Fruit fly (Drosophila melanogaster) whole organism, prepupa: ENCODE measurements around the gene Hs3st-B.

Experiments
- CG10631 ChIP-seq: fragments of 200-800 bp; sonication (Bioruptor generic); optimal IDR thresholded peaks from 2 replicates; lab custom pipeline; 2016; ENCODE audit warnings: missing biosample characterization, missing genetic modification characterization
- CG11294 ChIP-seq: fragments of 200-800 bp; sonication (Bioruptor generic); IDR thresholded peaks from 2 replicates; pipeline ENCODE4 v1.3.6; 2022; ENCODE audit warnings: missing biosample characterization, missing genetic modification characterization
- CG11762 ChIP-seq: fragments of 200-800 bp; sonication (Bioruptor generic); optimal IDR thresholded peaks from 3 replicates; lab custom pipeline; 2016; ENCODE audit warnings: missing biosample characterization, missing genetic modification characterization; ENCODE audit not compliant: insufficient read depth
- CG11902 ChIP-seq: fragments of 200-800 bp; sonication (Bioruptor generic); optimal IDR thresholded peaks from 3 replicates; lab custom pipeline; 2016; ENCODE audit warnings: missing biosample characterization, missing genetic modification characterization
- CG15336 ChIP-seq: fragments of 200-800 bp; sonication (Bioruptor generic); IDR thresholded peaks from 2 replicates; pipeline ENCODE4 v1.3.6; 2022; ENCODE audit warnings: missing biosample characterization, missing genetic modification characterization
- CG3032 ChIP-seq: fragments of 200-800 bp; optimal IDR thresholded peaks from 2 replicates; lab custom pipeline; 2019; ENCODE audit warnings: missing biosample characterization, mild to moderate bottlenecking, missing genetic modification characterization, moderate library complexity
- CG31627 ChIP-seq: fragments of 200-800 bp; sonication (Bioruptor generic); optimal IDR thresholded peaks from 3 replicates; lab custom pipeline; 2016; ENCODE audit warnings: missing biosample characterization, missing genetic modification characterization
- CG32006 ChIP-seq: fragments of 200-800 bp; sonication (Bioruptor generic); optimal IDR thresholded peaks from 3 replicates; lab custom pipeline; 2017; ENCODE audit warnings: missing biosample characterization, mild to moderate bottlenecking, missing genetic modification characterization
- CG34406 ChIP-seq: fragments of 200-800 bp; sonication (Bioruptor generic); optimal IDR thresholded peaks from 3 replicates; lab custom pipeline; 2016; ENCODE audit warnings: missing biosample characterization, missing genetic modification characterization
- CG3919 ChIP-seq: fragments of 200-800 bp; sonication (Bioruptor generic); optimal IDR thresholded peaks from 3 replicates; lab custom pipeline; 2016; ENCODE audit warnings: missing biosample characterization, missing genetic modification characterization
- CG6163 ChIP-seq: fragments of 200-800 bp; sonication (Bioruptor generic); IDR thresholded peaks from 3 replicates; pipeline ENCODE4 v1.3.6; 2022; ENCODE audit warnings: missing biosample characterization, missing genetic modification characterization
- CG6276 ChIP-seq: fragments of 200-800 bp; sonication (Bioruptor generic); optimal IDR thresholded peaks from 2 replicates; lab custom pipeline; 2017; ENCODE audit warnings: missing biosample characterization, mild to moderate bottlenecking, missing genetic modification characterization
- CG6792 ChIP-seq: fragments of 200-800 bp; sonication (Bioruptor generic); optimal IDR thresholded peaks from 3 replicates; lab custom pipeline; 2016; ENCODE audit warnings: missing biosample characterization, missing genetic modification characterization
- CG6808 ChIP-seq: fragments of 200-800 bp; sonication (Bioruptor generic); optimal IDR thresholded peaks from 3 replicates; lab custom pipeline; 2017; ENCODE audit warnings: missing biosample characterization, missing genetic modification characterization, mild to moderate bottlenecking, moderate library complexity, missing genetic modification reagents
- CG8119 ChIP-seq: fragments of 200-800 bp; sonication (Bioruptor generic); IDR thresholded peaks from 3 replicates; pipeline ENCODE4 v1.3.6; 2022; ENCODE audit warnings: missing biosample characterization, missing genetic modification characterization
- CG8632 ChIP-seq: fragments of 200-800 bp; sonication (Bioruptor generic); optimal IDR thresholded peaks from 3 replicates; lab custom pipeline; 2016; ENCODE audit warnings: missing biosample characterization, missing genetic modification characterization
- Eip75B ChIP-seq: fragments of 200-800 bp; sonication (Bioruptor generic); optimal IDR thresholded peaks from 3 replicates; lab custom pipeline; 2016; ENCODE audit warnings: missing biosample characterization, missing genetic modification characterization
- Eip78C ChIP-seq: fragments of 200-800 bp; sonication (Bioruptor generic); peaks from one replicate; lab custom pipeline; 2016; ENCODE audit warnings: missing biosample characterization, missing genetic modification characterization
- Eip93F ChIP-seq: fragments of 200-800 bp; sonication (Bioruptor generic); optimal IDR thresholded peaks from 2 replicates; lab custom pipeline; 2016; ENCODE audit warnings: missing biosample characterization, mild to moderate bottlenecking, missing genetic modification characterization
- Ets96B ChIP-seq: fragments of 200-800 bp; optimal IDR thresholded peaks from 2 replicates; lab custom pipeline; 2019; ENCODE audit warnings: missing biosample characterization, mild to moderate bottlenecking, missing genetic modification characterization, moderate library complexity
- Gug ChIP-seq: fragments of 200-800 bp; sonication (Bioruptor generic); IDR thresholded peaks from 2 replicates; pipeline ENCODE4 v1.3.6; 2022; ENCODE audit warnings: missing biosample characterization, missing genetic modification characterization
- Hr39 ChIP-seq: fragments of 200-800 bp; sonication (Bioruptor generic); optimal IDR thresholded peaks from 2 replicates; lab custom pipeline; 2016; ENCODE audit warnings: missing biosample characterization, missing genetic modification characterization
- Hr4 ChIP-seq: fragments of 200-800 bp; sonication (Bioruptor generic); optimal IDR thresholded peaks from 3 replicates; lab custom pipeline; 2016; ENCODE audit warnings: missing biosample characterization, missing genetic modification characterization
- OdsH ChIP-seq: fragments of 200-800 bp; sonication (Bioruptor generic); optimal IDR thresholded peaks from 3 replicates; lab custom pipeline; 2016; ENCODE audit warnings: missing biosample characterization, missing genetic modification characterization
- Smox ChIP-seq: fragments of 200-800 bp; sonication (Bioruptor generic); optimal IDR thresholded peaks from 3 replicates; lab custom pipeline; 2016; ENCODE audit warnings: missing biosample characterization, missing genetic modification characterization
- Sox102F ChIP-seq: fragments of 200-800 bp; sonication (Bioruptor generic); optimal IDR thresholded peaks from 2 replicates; lab custom pipeline; 2016; ENCODE audit warnings: missing biosample characterization, mild to moderate bottlenecking, missing genetic modification characterization
- Sox14 ChIP-seq: fragments of 200-800 bp; sonication (Bioruptor generic); optimal IDR thresholded peaks from 3 replicates; lab custom pipeline; 2016; ENCODE audit warnings: missing biosample characterization, missing genetic modification characterization
- Sox15 ChIP-seq: fragments of 200-800 bp; sonication (Bioruptor generic); optimal IDR thresholded peaks from 3 replicates; lab custom pipeline; 2016; ENCODE audit warnings: missing biosample characterization, missing genetic modification characterization
- achi ChIP-seq: fragments of 200-800 bp; sonication (Bioruptor generic); optimal IDR thresholded peaks from 3 replicates; lab custom pipeline; 2016; ENCODE audit warnings: missing biosample characterization, missing genetic modification characterization
- acj6 ChIP-seq: fragments of 200-800 bp; sonication (Bioruptor generic); optimal IDR thresholded peaks from 3 replicates; lab custom pipeline; 2016; ENCODE audit warnings: missing biosample characterization, missing genetic modification characterization
- cyc ChIP-seq: fragments of 200-800 bp; sonication (Bioruptor generic); optimal IDR thresholded peaks from 3 replicates; lab custom pipeline; 2016; ENCODE audit warnings: missing biosample characterization, missing genetic modification characterization
- dac ChIP-seq: fragments of 200-800 bp; sonication (Bioruptor generic); optimal IDR thresholded peaks from 2 replicates; lab custom pipeline; 2017; ENCODE audit warnings: missing biosample characterization, mild to moderate bottlenecking, missing genetic modification characterization
- dsx ChIP-seq: fragments of 200-800 bp; optimal IDR thresholded peaks from 3 replicates; lab custom pipeline; 2019; ENCODE audit warnings: missing biosample characterization, mild to moderate bottlenecking, missing genetic modification characterization, moderate library complexity; ENCODE audit not compliant: poor library complexity, severe bottlenecking
- eg ChIP-seq: fragments of 200-800 bp; sonication (Bioruptor generic); IDR thresholded peaks from 3 replicates; pipeline ENCODE4 v1.3.6; 2022; ENCODE audit warnings: missing biosample characterization, missing genetic modification characterization
- esn ChIP-seq: fragments of 200-800 bp; sonication (Bioruptor generic); optimal IDR thresholded peaks from 2 replicates; lab custom pipeline; 2016; ENCODE audit warnings: missing biosample characterization, mild to moderate bottlenecking, missing genetic modification characterization, moderate library complexity
- fd59A ChIP-seq: fragments of 200-800 bp; sonication (Bioruptor generic); optimal IDR thresholded peaks from 2 replicates; lab custom pipeline; 2017; ENCODE audit warnings: missing biosample characterization, mild to moderate bottlenecking, missing genetic modification characterization, missing genetic modification reagents
- fd85E ChIP-seq: fragments of 200-800 bp; sonication (Bioruptor generic); optimal IDR thresholded peaks from 3 replicates; lab custom pipeline; 2016; ENCODE audit warnings: missing biosample characterization, missing genetic modification characterization
- fkh ChIP-seq: fragments of 200-800 bp; sonication (Bioruptor generic); optimal IDR thresholded peaks from 3 replicates; lab custom pipeline; 2017; ENCODE audit warnings: missing biosample characterization, mild to moderate bottlenecking, missing genetic modification characterization, moderate library complexity
- lz ChIP-seq: fragments of 200-800 bp; sonication (Bioruptor generic); optimal IDR thresholded peaks from 3 replicates; lab custom pipeline; 2016; ENCODE audit warnings: missing biosample characterization, missing genetic modification characterization
- net ChIP-seq: fragments of 200-800 bp; sonication (Bioruptor generic); optimal IDR thresholded peaks from 3 replicates; lab custom pipeline; 2016; ENCODE audit warnings: missing biosample characterization, missing genetic modification characterization
- pdm3 ChIP-seq: fragments of 200-800 bp; sonication (Bioruptor generic); optimal IDR thresholded peaks from 3 replicates; lab custom pipeline; 2016; ENCODE audit warnings: missing biosample characterization, missing genetic modification characterization
- salr ChIP-seq, 2 experiments: fragments of 200-800 bp; sonication (Bioruptor generic); optimal IDR thresholded peaks; 3 replicates each; lab custom pipeline; 2016 to 2018; ENCODE audit warnings: missing biosample characterization in 2 of 2, missing genetic modification characterization in 2 of 2, mild to moderate bottlenecking in 1 of 2
- topi ChIP-seq: fragments of 200-800 bp; sonication (Bioruptor generic); optimal IDR thresholded peaks from 3 replicates; lab custom pipeline; 2016; ENCODE audit warnings: missing biosample characterization, missing genetic modification characterization
- vri ChIP-seq: fragments of 200-800 bp; sonication (Bioruptor generic); optimal IDR thresholded peaks from 3 replicates; lab custom pipeline; 2016; ENCODE audit warnings: missing biosample characterization, mild to moderate bottlenecking, missing genetic modification characterization

The Hs3st-B gene

DNA sequence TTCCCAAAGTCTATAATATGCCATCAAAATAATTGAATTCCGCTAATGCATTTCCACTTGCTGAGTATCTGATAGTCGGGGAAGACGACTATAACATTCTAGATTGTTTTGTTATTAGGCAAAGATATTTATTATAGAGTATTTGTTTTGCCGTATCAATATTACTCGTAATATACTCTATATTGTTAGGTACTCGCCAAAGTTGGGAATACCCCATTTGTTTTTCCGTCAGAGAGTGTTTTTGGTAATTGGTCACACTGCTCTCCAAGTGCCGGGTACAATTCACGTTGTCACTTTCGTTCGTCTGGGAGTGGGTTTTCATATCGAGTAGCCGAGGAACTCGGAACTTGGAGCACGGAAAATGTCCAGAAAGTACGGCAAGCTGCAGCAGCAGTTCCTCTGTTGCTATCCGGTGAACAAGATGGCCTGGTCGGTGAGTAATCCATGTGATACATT is 5.0 kb upstream of the Hs3st-B start, which contains the start of gene CG7889 (continued):
- TF ChIP-seq CG8632 = no peak
- peak; percentile 29 for TF ChIP-seq Eip75B (GFP tag; lab: Kevin White, UChicago)
- no peak for TF ChIP-seq Eip93F
- TF ChIP-seq CG6163 (GFP tag; lab: Robert Waterston, UW) = peak; percentile 37; the same call in 1 of the 3 replicates
- TF ChIP-seq CG6808 = no peak
- no peak for TF ChIP-seq fd85E (GFP tag; lab: Kevin White, UChicago)
- TF ChIP-seq CG32006 (GFP tag; lab: Kevin White, UChicago) = no peak
- peak; percentile 32 for TF ChIP-seq topi (GFP tag; lab: Kevin White, UChicago)
- TF ChIP-seq acj6 (GFP tag; lab: Kevin White, UChicago) = peak; percentile 26
- TF ChIP-seq cyc = peak; percentile 30
- no peak for TF ChIP-seq Sox15
- TF ChIP-seq salr (GFP tag; optimal IDR thresholded peaks at IDR 0.05; lab: Kevin White, UChicago) = no peak
- TF ChIP-seq dsx (GFP tag; lab: Kevin White, UChicago) = no peak
- TF ChIP-seq pdm3 (GFP tag; lab: Kevin White, UChicago) = peak; percentile 5
- TF ChIP-seq CG11762 = no peak

DNA sequence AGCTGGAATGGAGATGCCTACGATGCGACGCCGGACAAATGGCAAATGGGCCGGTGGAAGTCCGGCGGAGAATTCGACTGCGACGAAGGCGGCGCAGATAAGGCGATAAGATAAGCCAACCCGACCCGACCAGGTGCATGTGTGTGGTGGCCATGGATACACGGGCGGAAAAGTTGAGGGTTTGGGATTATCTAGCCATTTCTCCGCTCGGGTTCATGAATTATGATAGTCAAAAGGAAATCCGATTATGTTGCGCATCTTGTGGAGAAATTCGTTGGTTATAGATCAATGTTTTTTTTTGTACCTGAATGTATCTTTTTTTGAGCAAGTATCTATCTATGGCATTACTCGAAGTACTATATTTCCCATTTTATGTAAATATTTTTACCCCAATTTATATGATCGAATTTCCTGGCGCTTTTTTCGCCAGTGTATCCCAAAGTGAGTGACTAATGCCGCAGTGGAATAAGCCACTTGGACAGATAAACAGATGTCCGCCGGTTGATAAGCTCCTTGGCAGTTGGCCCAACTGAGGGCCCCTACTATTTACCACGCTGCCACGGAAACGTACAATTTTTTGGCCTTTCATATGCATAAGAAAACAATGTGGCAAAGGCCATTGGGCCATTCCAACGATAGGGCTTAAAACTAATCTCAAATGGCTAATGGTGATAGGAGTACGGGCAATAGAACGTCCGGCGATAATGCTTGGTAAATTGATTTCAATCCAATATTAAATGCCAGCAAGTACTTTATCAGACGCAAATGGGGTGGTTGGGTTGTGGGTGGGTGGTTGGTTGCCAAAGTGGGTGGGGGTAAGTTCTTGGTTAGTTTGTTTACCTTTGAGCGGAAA is 1.0 kb upstream of the Hs3st-B start, which contains the start of gene CG7992:
Gene CG7992 (minus strand): TSS at position 51 of the 853 bp plus-strand sequence.
- TF ChIP-seq OdsH (GFP tag; lab: Kevin White, UChicago) (peak; percentile 55), Hr4 (GFP tag; lab: Kevin White, UChicago) (peak; percentile 22), lz (GFP tag; lab: Kevin White, UChicago) (peak; percentile 49), CG11762 (no peak), CG15336 (no peak), CG3032 (no peak), acj6 (GFP tag; lab: Kevin White, UChicago) (peak; percentile 51), CG8632 (peak; percentile 40), Eip78C (GFP tag; lab: Kevin White, UChicago) (peak; percentile 80), Eip75B (GFP tag; lab: Kevin White, UChicago) (no peak), CG6163 (GFP tag; lab: Robert Waterston, UW) (no peak), dac (no peak), CG6792 (GFP tag; lab: Kevin White, UChicago) (peak; percentile 56), CG6276 (GFP tag; lab: Kevin White, UChicago) (no peak), CG10631 (GFP tag; lab: Kevin White, UChicago) (peak; percentile 15), Sox14 (GFP tag; lab: Kevin White, UChicago) (peak; percentile 33), CG32006 (GFP tag; lab: Kevin White, UChicago) (peak; percentile 30), CG11902 (peak; percentile 6), CG6808 (no peak), fd59A (GFP tag; lab: Kevin White, UChicago) (no peak), esn (GFP tag; lab: Kevin White, UChicago) (peak; percentile 64), Sox102F (GFP tag; lab: Kevin White, UChicago) (no peak), net (GFP tag; lab: Kevin White, UChicago) (peak; percentile 48), CG8119 (0 out of 3 replicates have a peak, but pooled peaks have one; percentile 32), fkh (GFP tag; lab: Kevin White, UChicago) (peak; percentile 12), CG34406 (GFP tag; lab: Kevin White, UChicago) (peak; percentile 56), Sox15 (peak; percentile 31), vri (peak; percentile 43), dsx (GFP tag; lab: Kevin White, UChicago) (no peak), CG31627 (GFP tag; lab: Kevin White, UChicago) (peak; percentile 47), CG3919 (GFP tag; lab: Kevin White, UChicago) (no peak), Hr39 (peak; percentile 51), Ets96B (tag; lab: Kevin White, UChicago) (no peak), achi (GFP tag; lab: Kevin White, UChicago) (peak; percentile 4), CG11294 (GFP tag; lab: Robert Waterston, UW) (no peak), topi (GFP tag; lab: Kevin White, UChicago) (peak; percentile 58), cyc (peak; percentile 41), fd85E (GFP tag; lab: Kevin White, UChicago) (no peak), pdm3 (GFP tag; lab: Kevin White, UChicago) (peak; percentile 45), Gug (GFP tag; lab: Robert Waterston, UW) (0 out of 2 replicates have a peak, but pooled peaks have one; percentile 21), eg (0 out of 3 replicates have a peak, but pooled peaks have one; percentile 31), Smox (GFP tag; lab: Kevin White, UChicago) (peak; percentile 62)
